Fruit fly (Drosophila melanogaster): ENCODE measurements around the gene elm.

elm gene

dm6 chr3R:5669740-5670659 is 15.3 kb upstream of the elm start (continued):
- peak; percentile 8; the same call in 2 of the 3 replicates for TF ChIP-seq Aef1 (GFP tag; IDR thresholded peaks at IDR 0.05)
- no peak for TF ChIP-seq Jarid2 (GFP tag; optimal IDR thresholded peaks at IDR 0.05)
- TF ChIP-seq CG17568 (GFP tag; optimal IDR thresholded peaks at IDR 0.05), result peak; percentile 49
- no peak for TF ChIP-seq CG12219 (GFP tag; optimal IDR thresholded peaks at IDR 0.05)
- 0 out of 2 replicates have a peak, but pooled peaks have one; percentile 2 for TF ChIP-seq inv (GFP tag; IDR thresholded peaks at IDR 0.05; ENCODE audit: partially characterized antibody)
- TF ChIP-seq ERR (GFP tag; optimal IDR thresholded peaks at IDR 0.05), result peak; percentile 11
- TF ChIP-seq B-H2 (GFP tag; optimal IDR thresholded peaks at IDR 0.05), result no peak
- TF ChIP-seq Sry-δ (GFP tag; optimal IDR thresholded peaks at IDR 0.05), result no peak
- TF ChIP-seq CG3163 (GFP tag; optimal IDR thresholded peaks at IDR 0.05), result peak; percentile 80
- peak; percentile 35 for TF ChIP-seq CG34376 (GFP tag; optimal IDR thresholded peaks at IDR 0.05)
- no peak for TF ChIP-seq Bdp1 (GFP tag; optimal IDR thresholded peaks at IDR 0.05)
- peak; percentile 30 for TF ChIP-seq pros (GFP tag; optimal IDR thresholded peaks at IDR 0.05)
- peak; percentile 95 for TF ChIP-seq CG17385 (GFP tag; optimal IDR thresholded peaks at IDR 0.05)
- no peak for TF ChIP-seq CG4820 (GFP tag; optimal IDR thresholded peaks at IDR 0.05)

DNA sequence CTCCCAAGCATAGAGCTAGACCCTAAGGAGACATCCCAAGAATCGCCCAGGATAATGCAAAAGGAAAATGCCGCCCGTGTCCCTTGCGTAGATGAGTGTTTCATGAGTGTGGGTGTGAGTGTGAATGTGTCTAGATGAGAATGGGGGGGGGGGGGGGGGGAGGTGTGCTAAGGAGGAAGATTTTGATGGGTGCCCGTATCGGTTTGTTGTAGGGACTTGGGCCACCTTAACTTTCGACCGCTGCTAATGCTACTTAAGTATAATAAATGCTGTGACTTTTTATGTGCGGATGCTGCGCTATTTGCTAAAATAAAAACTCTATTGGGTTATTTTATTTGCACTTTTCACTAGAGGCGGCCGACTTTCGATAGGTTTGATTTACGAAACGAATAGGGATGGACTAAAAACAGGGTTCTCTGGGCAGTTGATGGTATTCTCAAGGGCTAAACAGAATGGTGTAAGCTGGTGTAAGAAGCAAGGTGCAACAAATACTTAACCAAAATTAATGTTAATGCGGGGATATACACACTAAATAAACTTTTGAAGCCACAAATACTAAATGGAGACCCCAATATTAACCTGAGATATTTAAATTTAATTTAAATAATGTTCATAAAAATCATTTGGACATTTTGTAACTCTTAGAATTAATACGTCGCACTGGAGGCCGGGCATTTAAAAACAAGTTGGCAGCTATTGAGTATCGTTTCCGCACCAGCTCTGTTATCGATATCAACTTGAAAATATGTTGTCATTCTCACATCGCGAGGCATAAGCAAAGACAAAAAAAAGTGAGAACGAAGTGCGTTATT is 14.5 kb upstream of the elm start, which contains the start of the genes Xe7 and Atg17:
Gene Xe7 (minus strand): TSS at position 407 of the 812 bp plus-strand sequence.
Gene Atg17 (plus strand): TSS at position 786 of the 812 bp plus-strand sequence.
- TF ChIP-seq CG13287 (GFP tag; IDR thresholded peaks at IDR 0.05; ENCODE audit: partially characterized antibody), result peak; percentile 40; the same call in 1 of the 2 replicates
- TF ChIP-seq CG13775 (GFP tag; optimal IDR thresholded peaks at IDR 0.05), result peak; percentile 95
- TF ChIP-seq grau (tag; optimal IDR thresholded peaks at IDR 0.05), result peak; percentile 93
- no peak for TF ChIP-seq aop (GFP tag; IDR thresholded peaks at IDR 0.05)
- TF ChIP-seq dysf (GFP tag; IDR thresholded peaks at IDR 0.05), result peak; percentile 94
- 0 out of 2 replicates have a peak, but pooled peaks have one; percentile 25 for TF ChIP-seq bbx (GFP tag; IDR thresholded peaks at IDR 0.05; ENCODE audit: partially characterized antibody)
- peak; percentile 57; the same call in 1 of the 2 replicates for TF ChIP-seq Nf-YA (GFP tag; IDR thresholded peaks at IDR 0.05)
- peak; percentile 89 for TF ChIP-seq CG11560 (tag; IDR thresholded peaks at IDR 0.05)
- TF ChIP-seq CG10209 (GFP tag; optimal IDR thresholded peaks at IDR 0.05), result peak; percentile 92
- TF ChIP-seq wek (GFP tag; optimal IDR thresholded peaks at IDR 0.05), result peak; percentile 70
- TF ChIP-seq sr (GFP tag; IDR thresholded peaks at IDR 0.05), result peak; percentile 16; the same call in 1 of the 3 replicates
- peak; percentile 87 for TF ChIP-seq sqz (GFP tag; optimal IDR thresholded peaks at IDR 0.05)
- TF ChIP-seq CG4730 (GFP tag; IDR thresholded peaks at IDR 0.05), result peak; percentile 90
- TF ChIP-seq Eip74EF (GFP tag; optimal IDR thresholded peaks at IDR 0.05), result peak in 1 of 2 experiments; percentile 75
- TF ChIP-seq kah (GFP tag; optimal IDR thresholded peaks at IDR 0.05), result peak; percentile 61
- no peak for TF ChIP-seq bigmax (GFP tag; optimal IDR thresholded peaks at IDR 0.05)
- peak; percentile 56 for TF ChIP-seq CG6683 (GFP tag; optimal IDR thresholded peaks at IDR 0.05)
- TF ChIP-seq Sox100B (GFP tag; optimal IDR thresholded peaks at IDR 0.05), result peak; percentile 89
- peak; percentile 86 for TF ChIP-seq sd (tag; optimal IDR thresholded peaks at IDR 0.05)
- TF ChIP-seq CG2199 (GFP tag; IDR thresholded peaks at IDR 0.05), result no peak
- TF ChIP-seq Lhr (GFP tag; optimal IDR thresholded peaks at IDR 0.05), result peak; percentile 85
- TF ChIP-seq tin (GFP tag; optimal IDR thresholded peaks at IDR 0.05), result peak; percentile 95
- peak; percentile 74 for TF ChIP-seq Dll (GFP tag; IDR thresholded peaks at IDR 0.05; ENCODE audit: partially characterized antibody)
- peak; percentile 95 for TF ChIP-seq CG13424 (tag; optimal IDR thresholded peaks at IDR 0.05)
- TF ChIP-seq CG30431 (GFP tag; optimal IDR thresholded peaks at IDR 0.05), result peak; percentile 86
- peak; percentile 45 for TF ChIP-seq salm (tag; optimal IDR thresholded peaks at IDR 0.05)
- peak; percentile 90 for TF ChIP-seq pum (GFP tag; optimal IDR thresholded peaks at IDR 0.05)
- peak; percentile 50; the same call in 1 of the 2 replicates for TF ChIP-seq Lim3 (GFP tag; IDR thresholded peaks at IDR 0.05)
- peak; percentile 85 for TF ChIP-seq CG8290 (GFP tag; optimal IDR thresholded peaks at IDR 0.05)
- TF ChIP-seq CG8290 (tag; optimal IDR thresholded peaks at IDR 0.05), result peak; percentile 26 to 74
- peak; percentile 85 for TF ChIP-seq HHEX (GFP tag; optimal IDR thresholded peaks at IDR 0.05)

Data from whole organism, embryonic.